Fruit fly (Drosophila melanogaster): ENCODE measurements around the gene CG11586.

DNA sequence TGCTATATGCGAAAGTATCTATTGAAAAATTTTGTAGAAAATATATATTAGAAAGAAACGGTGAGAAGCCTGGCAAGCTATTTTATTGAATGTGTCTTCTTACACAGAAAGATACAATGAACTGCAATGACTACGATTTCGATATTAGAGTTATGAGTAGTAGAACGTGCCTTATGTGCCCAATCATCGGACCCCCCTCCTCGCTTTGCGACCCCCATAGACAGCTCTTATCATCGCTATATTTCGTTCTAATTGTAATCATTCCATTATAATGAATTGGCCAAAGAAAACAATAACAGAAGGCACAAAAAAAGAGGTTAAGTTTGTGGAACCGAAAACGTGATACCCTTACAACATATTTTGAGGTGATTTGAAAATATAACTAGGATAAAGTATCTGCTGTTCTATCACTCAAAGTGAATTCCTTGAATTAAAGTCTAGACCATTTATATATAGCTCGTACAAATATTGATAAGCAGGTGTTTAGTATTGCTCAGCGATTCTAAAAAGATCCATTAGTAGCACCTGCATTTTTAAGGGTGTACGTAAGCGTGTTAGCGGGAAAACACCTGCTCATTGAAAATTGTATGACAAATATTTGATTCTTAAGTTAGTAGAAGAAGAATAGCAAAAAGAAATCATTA, 29.4 kb downstream of the CG11586 start:
- TF ChIP-seq Dll (optimal IDR thresholded peaks at IDR 0.05) (no peak), usp (GFP tag; optimal IDR thresholded peaks at IDR 0.05) (no peak), psq (optimal IDR thresholded peaks at IDR 0.05) (no peak)
